Fruit fly (Drosophila melanogaster) whole organism, pupa: ENCODE data around the gene CG15877.
A peak's percentile ranks its signal among the peaks of the same experiment; 100 is the strongest.

Experiments used
- CG10348 ChIP-seq: fragments of 200-800 bp; sonication (Bioruptor generic); IDR thresholded peaks from 2 replicates; pipeline ENCODE4 v1.3.6; 2022; ENCODE audit warnings: missing biosample characterization, missing genetic modification characterization
- CG12605 ChIP-seq: fragments of 200-800 bp; sonication (Bioruptor generic); IDR thresholded peaks from 2 replicates; pipeline ENCODE4 v1.3.6; 2022; ENCODE audit warnings: missing biosample characterization, missing genetic modification characterization
- CG13204 ChIP-seq: fragments of 200-800 bp; sonication (Bioruptor generic); optimal IDR thresholded peaks from 2 replicates; lab custom pipeline; 2018; ENCODE audit warnings: missing biosample characterization, mild to moderate bottlenecking, missing genetic modification characterization, moderate library complexity
- CG14655 ChIP-seq: fragments of 200-800 bp; sonication (Bioruptor generic); optimal IDR thresholded peaks from 3 replicates; lab custom pipeline; 2017; ENCODE audit warnings: mild to moderate bottlenecking, missing biosample characterization, missing genetic modification reagents, missing genetic modification characterization
- CG15710 ChIP-seq: fragments of 200-800 bp; sonication (Bioruptor generic); optimal IDR thresholded peaks from 2 replicates; lab custom pipeline; 2018; ENCODE audit warnings: missing biosample characterization, mild to moderate bottlenecking, missing genetic modification characterization, moderate library complexity
- CG17806 ChIP-seq: fragments of 200-800 bp; sonication (Bioruptor generic); optimal IDR thresholded peaks from 2 replicates; lab custom pipeline; 2018; ENCODE audit warnings: missing biosample characterization, mild to moderate bottlenecking, missing genetic modification characterization, moderate library complexity
- CG32121 ChIP-seq: fragments of 200-800 bp; sonication (Bioruptor generic); IDR thresholded peaks from 2 replicates; pipeline ENCODE4 v1.3.6; 2022; ENCODE audit warnings: missing biosample characterization, missing genetic modification characterization
- CG34367 ChIP-seq: fragments of 200-800 bp; sonication (Bioruptor generic); optimal IDR thresholded peaks from 2 replicates; lab custom pipeline; 2018; ENCODE audit warnings: missing biosample characterization, mild to moderate bottlenecking, missing genetic modification characterization
- CG4496 ChIP-seq: fragments of 200-800 bp; sonication (Bioruptor generic); IDR thresholded peaks from 3 replicates; pipeline ENCODE4 v1.3.6; 2022; ENCODE audit warnings: missing biosample characterization, missing genetic modification characterization
- CG8159 ChIP-seq: fragments of 200-800 bp; sonication (Bioruptor generic); optimal IDR thresholded peaks from 3 replicates; lab custom pipeline; 2018; ENCODE audit warnings: missing biosample characterization, mild to moderate bottlenecking, missing genetic modification characterization, moderate library complexity
- CG8301 ChIP-seq: fragments of 200-800 bp; sonication (Bioruptor generic); optimal IDR thresholded peaks from 2 replicates; lab custom pipeline; 2018; ENCODE audit warnings: missing biosample characterization, mild to moderate bottlenecking, missing genetic modification characterization
- CG9948 ChIP-seq: fragments of 200-800 bp; sonication (Bioruptor generic); optimal IDR thresholded peaks from 2 replicates; lab custom pipeline; 2018; ENCODE audit warnings: missing biosample characterization, mild to moderate bottlenecking, missing genetic modification characterization, moderate library complexity
- D1 ChIP-seq: fragments of 200-800 bp; sonication (Bioruptor generic); optimal IDR thresholded peaks from 2 replicates; lab custom pipeline; 2018; ENCODE audit warnings: missing biosample characterization, mild to moderate bottlenecking, missing genetic modification characterization, moderate library complexity
- EcR ChIP-seq: fragments of 200-800 bp; sonication (Bioruptor generic); optimal IDR thresholded peaks from 3 replicates; lab custom pipeline; 2019; ENCODE audit warnings: missing biosample characterization, missing genetic modification characterization, mild to moderate bottlenecking, moderate library complexity, missing genetic modification reagents
- Ets98B ChIP-seq: fragments of 200-800 bp; sonication (Bioruptor generic); IDR thresholded peaks from 2 replicates; pipeline ENCODE4 v1.3.6; 2022; ENCODE audit warnings: missing biosample characterization, missing genetic modification characterization
- Pif1A ChIP-seq: fragments of 200-800 bp; sonication (Bioruptor generic); optimal IDR thresholded peaks from 3 replicates; lab custom pipeline; 2016; ENCODE audit warnings: missing biosample characterization, missing genetic modification characterization
- Pif1B ChIP-seq: fragments of 200-800 bp; sonication (Bioruptor generic); optimal IDR thresholded peaks from 3 replicates; lab custom pipeline; 2016; ENCODE audit warnings: missing biosample characterization, missing genetic modification characterization
- Snoo ChIP-seq: fragments of 200-800 bp; sonication (Bioruptor generic); optimal IDR thresholded peaks from 3 replicates; lab custom pipeline; 2017; ENCODE audit warnings: missing biosample characterization, mild to moderate bottlenecking, missing genetic modification characterization, inconsistent platforms
- fd96Ca ChIP-seq: fragments of 200-800 bp; sonication (Bioruptor generic); IDR thresholded peaks from 3 replicates; pipeline ENCODE4 v1.3.6; 2022; ENCODE audit warnings: missing biosample characterization, missing genetic modification characterization
- gl ChIP-seq: fragments of 200-800 bp; sonication (Bioruptor generic); optimal IDR thresholded peaks from 2 replicates; lab custom pipeline; 2018; ENCODE audit warnings: missing biosample characterization, mild to moderate bottlenecking, missing genetic modification characterization
- rn ChIP-seq: fragments of 200-800 bp; sonication (Bioruptor generic); IDR thresholded peaks from 2 replicates; pipeline ENCODE4 v1.3.6; 2022; ENCODE audit warnings: missing biosample characterization, missing genetic modification characterization

CG15877 gene

DNA sequence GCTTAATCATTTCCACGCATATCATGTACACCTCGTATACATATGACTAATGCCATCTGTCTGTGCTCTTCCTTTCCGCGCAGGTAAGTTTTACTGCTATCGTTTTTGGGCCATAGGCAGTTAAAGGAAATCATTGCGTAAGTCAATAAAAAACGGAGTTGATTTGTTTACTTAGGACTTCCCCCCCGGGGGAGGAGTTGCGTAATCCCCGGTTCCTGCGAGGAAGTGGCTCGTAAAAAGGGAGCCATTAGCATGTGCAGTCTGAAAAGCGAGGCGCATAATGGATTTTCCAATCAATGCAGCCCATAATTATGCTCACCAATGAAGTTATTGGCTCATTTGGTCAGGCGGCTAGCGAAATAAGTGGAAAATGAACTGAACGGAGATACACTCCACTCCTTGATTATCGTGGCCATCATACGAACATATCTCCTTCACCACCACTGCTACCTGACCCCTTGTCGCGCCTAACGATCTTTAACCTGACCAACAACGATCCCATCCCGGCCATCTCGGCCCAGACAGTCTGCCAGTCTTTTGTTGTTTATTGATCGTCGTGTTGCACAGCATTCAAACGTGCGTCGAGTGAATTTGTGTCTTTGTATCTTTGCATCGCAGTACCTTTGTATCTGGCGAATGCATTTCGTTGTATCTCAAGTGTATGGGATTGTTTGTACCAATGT, 8.1 kb upstream of the CG15877 start:
- TF ChIP-seq Pif1A (GFP tag; lab: Kevin White, UChicago) (no peak), rn (GFP tag; lab: Robert Waterston, UW) (no peak), Pif1B (GFP tag; lab: Kevin White, UChicago) (no peak), Ets98B (no peak), CG34367 (tag; lab: Kevin White, UChicago) (no peak), D1 (tag; lab: Kevin White, UChicago) (no peak)

DNA sequence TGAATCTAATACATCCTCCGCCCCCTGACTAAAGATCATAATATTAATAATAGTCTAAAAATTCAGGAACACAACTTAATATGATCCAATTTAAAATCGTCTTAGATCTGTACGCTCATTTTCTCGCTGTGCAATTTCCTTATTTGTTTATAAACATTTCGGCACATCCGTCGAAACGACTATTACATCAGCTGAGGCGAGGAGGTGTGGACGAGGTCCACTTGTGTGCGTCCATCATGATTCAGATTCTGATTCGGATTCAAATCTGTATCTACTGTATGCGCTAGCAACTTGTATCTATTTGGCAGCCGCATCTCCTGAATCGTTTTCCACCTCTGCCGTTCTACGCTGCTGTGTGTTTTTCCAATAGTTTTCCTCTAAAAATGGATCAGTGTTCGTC, 2.1 kb upstream of the CG15877 start:
- no peak for TF ChIP-seq CG32121 (GFP tag; lab: Robert Waterston, UW)
- no peak for TF ChIP-seq CG12605

DNA sequence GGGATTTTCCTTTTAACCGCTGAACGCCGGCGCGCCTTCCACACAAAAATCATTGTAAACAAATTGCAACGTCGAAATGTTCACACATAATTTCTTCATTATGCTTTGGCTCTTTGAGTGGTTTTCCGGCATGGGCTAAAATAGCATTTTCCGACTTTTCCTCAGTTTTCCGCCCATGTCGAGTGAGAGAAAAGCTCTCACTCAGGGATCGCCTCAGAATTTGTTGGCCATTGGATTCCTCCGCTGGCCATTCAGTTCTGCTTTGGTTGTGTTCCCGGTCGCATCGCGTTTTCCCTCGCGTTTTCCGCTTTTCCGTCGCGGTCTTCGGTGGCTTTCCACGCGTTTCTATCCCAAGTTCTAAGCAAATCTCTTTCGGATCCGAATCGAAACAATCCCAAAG, 1.2 kb upstream of the CG15877 start:
- TF ChIP-seq Pif1B (GFP tag; lab: Kevin White, UChicago): no peak
- no peak for TF ChIP-seq fd96Ca (GFP tag; lab: Robert Waterston, UW)
- no peak for TF ChIP-seq rn (GFP tag; lab: Robert Waterston, UW)
- TF ChIP-seq CG17806 (tag; lab: Kevin White, UChicago): no peak
- no peak for TF ChIP-seq Snoo (tag; lab: Kevin White, UChicago)
- TF ChIP-seq D1 (tag; lab: Kevin White, UChicago): no peak
- TF ChIP-seq CG8159: no peak
- TF ChIP-seq CG12605: no peak
- TF ChIP-seq Ets98B: no peak
- TF ChIP-seq CG14655 (GFP tag; lab: Kevin White, UChicago): no peak
- no peak for TF ChIP-seq CG4496
- TF ChIP-seq EcR (GFP tag; lab: Kevin White, UChicago): no peak
- TF ChIP-seq, all 21 proteins: peak for 0

DNA sequence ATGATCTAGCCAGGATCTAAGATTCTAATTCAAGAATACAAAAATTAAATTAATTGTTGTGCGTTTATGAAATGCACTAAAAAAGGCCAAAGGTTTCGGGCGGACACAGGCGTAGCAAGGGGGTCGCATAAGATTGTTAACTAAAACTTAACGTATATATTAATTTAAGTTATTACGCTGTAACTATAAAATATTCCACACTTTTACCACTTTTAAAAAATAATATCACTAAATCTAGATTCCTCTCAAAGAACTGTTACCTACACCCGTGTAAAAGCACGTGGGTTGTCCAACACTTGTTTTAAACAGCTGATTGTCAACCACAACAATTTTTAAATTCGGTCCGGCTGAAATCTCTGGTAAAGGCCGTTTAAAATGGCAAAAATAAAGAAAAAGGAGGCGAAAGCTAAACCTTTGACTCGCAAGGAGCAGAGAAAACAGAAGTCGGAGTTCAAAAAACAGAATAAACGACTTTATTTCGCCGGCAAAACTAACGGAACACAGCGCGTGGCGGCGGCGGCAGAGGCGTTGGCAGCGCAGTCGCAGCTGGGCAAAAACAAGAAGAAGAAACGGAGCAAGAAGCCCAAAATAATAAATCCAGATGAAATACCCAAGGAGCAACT, 3.8 kb downstream of the CG15877 start, which contains the start of the genes mRpL23 and CG9004:
Gene mRpL23 (minus strand): TSS at position 284 of the 623 bp plus-strand sequence.
Gene CG9004 (plus strand): TSS at position 308 of the 623 bp plus-strand sequence.
- TF ChIP-seq CG12605: peak; percentile 99
- no peak for TF ChIP-seq D1 (tag; lab: Kevin White, UChicago)
- peak; percentile 99 for TF ChIP-seq CG9948 (tag; lab: Kevin White, UChicago)
- TF ChIP-seq Snoo (tag; lab: Kevin White, UChicago): peak; percentile 99
- TF ChIP-seq CG4496: peak; percentile 100
- TF ChIP-seq CG8159: peak; percentile 99
- peak; percentile 100 for TF ChIP-seq rn (GFP tag; lab: Robert Waterston, UW)
- peak; percentile 39 for TF ChIP-seq EcR (GFP tag; lab: Kevin White, UChicago)
- peak; percentile 99 for TF ChIP-seq CG10348 (GFP tag; lab: Robert Waterston, UW)
- peak; percentile 95 for TF ChIP-seq CG13204
- peak; percentile 96 for TF ChIP-seq gl
- TF ChIP-seq CG17806 (tag; lab: Kevin White, UChicago): peak; percentile 99
- peak; percentile 99 for TF ChIP-seq Pif1A (GFP tag; lab: Kevin White, UChicago)
- TF ChIP-seq CG34367 (tag; lab: Kevin White, UChicago): peak; percentile 99
- peak; percentile 99 for TF ChIP-seq CG8301
- TF ChIP-seq Pif1B (GFP tag; lab: Kevin White, UChicago): peak; percentile 98
- peak; percentile 99 for TF ChIP-seq CG14655 (GFP tag; lab: Kevin White, UChicago)
- peak; percentile 100 for TF ChIP-seq Ets98B
- peak; percentile 100 for TF ChIP-seq CG15710
- peak; percentile 100 for TF ChIP-seq fd96Ca (GFP tag; lab: Robert Waterston, UW)
- peak; percentile 100 for TF ChIP-seq CG32121 (GFP tag; lab: Robert Waterston, UW)
- TF ChIP-seq, all 21 proteins: peak for 20

DNA sequence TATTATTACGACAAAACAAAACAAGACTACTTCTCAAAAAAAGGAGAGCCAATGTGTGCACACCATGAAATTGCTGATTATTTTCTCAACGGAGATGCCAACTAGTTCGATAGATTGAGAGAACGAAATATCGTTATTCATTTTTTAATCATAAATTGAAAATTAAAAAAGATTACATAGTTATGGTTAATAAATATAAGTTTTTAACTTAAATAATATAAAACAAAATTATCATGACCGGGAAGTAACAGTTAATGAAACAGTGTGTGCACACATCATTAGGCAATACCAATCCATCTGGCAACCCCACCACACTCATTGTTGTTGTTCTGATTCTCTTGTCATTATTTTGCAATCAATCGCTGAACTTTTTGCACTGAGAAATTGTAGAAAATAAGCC, 5.5 kb downstream of the CG15877 start, which contains the start of the genes CG1317 and CG8993:
Gene CG1317 (minus strand): TSS at position 58 of the 400 bp plus-strand sequence.
Gene CG8993 (plus strand): TSS at position 318 of the 400 bp plus-strand sequence.
- TF ChIP-seq CG10348 (GFP tag; lab: Robert Waterston, UW) (no peak), fd96Ca (GFP tag; lab: Robert Waterston, UW) (no peak), EcR (GFP tag; lab: Kevin White, UChicago) (no peak), gl (no peak), CG34367 (tag; lab: Kevin White, UChicago) (no peak), Pif1A (GFP tag; lab: Kevin White, UChicago) (no peak), CG14655 (GFP tag; lab: Kevin White, UChicago) (no peak), CG15710 (peak; percentile 64), CG13204 (no peak), CG8159 (peak; percentile 29), CG9948 (tag; lab: Kevin White, UChicago) (no peak), CG12605 (no peak), D1 (tag; lab: Kevin White, UChicago) (no peak), CG32121 (GFP tag; lab: Robert Waterston, UW) (peak; percentile 41; the same call in 1 of the 2 replicates), CG8301 (no peak), rn (GFP tag; lab: Robert Waterston, UW) (no peak)

DNA sequence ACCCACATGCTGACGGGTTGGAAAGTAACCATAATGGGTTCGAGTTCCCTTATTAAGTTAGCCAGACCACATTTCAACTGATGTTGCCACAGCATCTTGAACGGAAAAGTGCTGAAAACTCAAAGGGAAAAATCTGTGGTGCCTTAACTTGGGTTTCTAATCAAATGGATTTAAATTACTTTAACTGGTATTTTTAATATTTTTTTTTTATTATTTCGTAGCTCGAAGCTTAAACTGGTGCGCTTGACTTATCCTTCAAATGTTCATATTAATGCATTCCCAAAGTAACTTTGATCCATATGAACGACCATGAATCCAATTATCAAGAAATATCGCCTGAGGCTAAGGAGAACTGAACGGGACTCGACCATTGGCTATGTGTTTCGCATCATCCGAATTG, 17.1 kb downstream of the CG15877 start, which contains the start of gene CG13801:
Gene CG13801 (plus strand): TSS at position 301 of the 400 bp plus-strand sequence.
- TF ChIP-seq gl (no peak), rn (GFP tag; lab: Robert Waterston, UW) (no peak), CG17806 (tag; lab: Kevin White, UChicago) (no peak), Pif1A (GFP tag; lab: Kevin White, UChicago) (no peak), CG34367 (tag; lab: Kevin White, UChicago) (no peak), fd96Ca (GFP tag; lab: Robert Waterston, UW) (no peak), CG14655 (GFP tag; lab: Kevin White, UChicago) (no peak)
- TF ChIP-seq, all 21 proteins: peak for 0
